Worm (Caenorhabditis elegans): ENCODE data around the gene taap-1.
A peak's percentile ranks its signal among the peaks of the same experiment; 100 is the strongest.

Gene taap-1

DNA sequence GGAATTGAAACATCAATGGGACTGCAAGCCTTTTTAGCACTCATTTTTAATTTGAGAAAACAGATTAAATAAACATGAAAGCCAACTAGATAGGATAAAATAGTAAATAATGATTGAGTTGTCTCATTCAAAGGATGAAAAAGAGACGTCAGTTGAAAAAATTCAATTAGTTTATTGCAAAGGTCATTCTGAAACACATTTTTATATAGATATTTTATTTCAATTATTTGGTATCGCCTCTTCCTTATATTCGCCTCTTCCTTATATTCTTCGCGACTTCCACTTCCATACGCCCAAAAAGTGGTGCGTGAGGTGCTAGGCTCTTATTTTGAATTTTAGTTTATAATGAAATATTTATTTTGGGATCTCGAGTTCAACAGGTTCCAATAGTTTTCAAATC is 48.7 kb downstream of the taap-1 start, which contains the start of gene acp-4:
TSS of gene acp-4 (minus strand) at position 101 of the 400 bp plus-strand sequence.
- no peak for TF ChIP-seq lin-54 (GFP tag; optimal IDR thresholded peaks at IDR 0.05)
- TF ChIP-seq F39B2.1 (GFP tag; IDR thresholded peaks at IDR 0.05) = no peak
- no peak for TF ChIP-seq lag-1 (GFP tag; IDR thresholded peaks at IDR 0.05)
- TF ChIP-seq ztf-22 (GFP tag; optimal IDR thresholded peaks at IDR 0.05) = no peak
- no peak for TF ChIP-seq rcor-1 (GFP tag; IDR thresholded peaks at IDR 0.05)
- TF ChIP-seq Y67H2A.10 (GFP tag; conservative IDR thresholded peaks at IDR 0.05) = no peak
- no peak for TF ChIP-seq ccch-3 (GFP tag; optimal IDR thresholded peaks at IDR 0.05)
- TF ChIP-seq efl-1 (GFP tag; optimal IDR thresholded peaks at IDR 0.05) = no peak
- no peak for TF ChIP-seq unc-130 (GFP tag; optimal IDR thresholded peaks at IDR 0.05)
- TF ChIP-seq Y53G8AR.9 (GFP tag; conservative IDR thresholded peaks at IDR 0.05) = no peak
- no peak for TF ChIP-seq nhr-90 (tag; optimal IDR thresholded peaks at IDR 0.05)
- TF ChIP-seq nfyb-1 (GFP tag; IDR thresholded peaks at IDR 0.05) = no peak
- TF ChIP-seq K12H6.12 (tag; optimal IDR thresholded peaks at IDR 0.05) = no peak
- TF ChIP-seq ceh-100 (GFP tag; IDR thresholded peaks at IDR 0.05) = no peak
- no peak for TF ChIP-seq bed-2 (GFP tag; IDR thresholded peaks at IDR 0.05)

DNA sequence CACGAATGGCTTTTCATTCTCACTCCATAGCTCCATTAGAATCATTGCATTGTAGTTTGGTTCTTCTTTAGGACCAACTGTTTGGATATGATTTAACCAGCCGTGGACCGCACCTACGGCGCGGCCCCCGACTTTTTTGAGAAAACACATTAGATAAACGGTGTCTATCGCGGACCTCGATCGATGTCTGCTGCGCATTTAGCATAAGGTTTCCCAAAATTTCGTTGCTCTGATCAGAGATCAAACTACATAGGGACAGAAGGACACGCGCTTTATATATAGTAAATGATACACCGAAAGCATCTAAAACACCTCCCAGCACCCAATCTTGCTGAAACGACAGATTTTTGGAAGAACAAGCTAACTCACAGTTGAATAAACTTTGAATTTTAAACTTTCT is 50.7 kb downstream of the taap-1 start:
- TF ChIP-seq pbrm-1 (GFP tag; IDR thresholded peaks at IDR 0.05) (peak; percentile 61), snpc-1.1 (tag; optimal IDR thresholded peaks at IDR 0.05; ENCODE audit: insufficient read depth) (peak; percentile 51), snpc-4 (GFP tag; optimal IDR thresholded peaks at IDR 0.05) (peak; percentile 33), snpc-4 (tag; optimal IDR thresholded peaks at IDR 0.05) (peak in 2 of 4 experiments; percentile 55 to 85), hmg-1.2 (GFP tag; IDR thresholded peaks at IDR 0.05) (peak; percentile 46), attf-6 (GFP tag; IDR thresholded peaks at IDR 0.05) (0 out of 2 replicates have a peak, but pooled peaks have one; percentile 67)
